Worm (Caenorhabditis elegans): Measurements from ENCODE around the gene mmcm-1.

ce11 chrIII:3863814-3864507, 43.5 kb downstream of the mmcm-1 start, which contains the start of gene acs-19:
- TF ChIP-seq him-1 (tag; optimal IDR thresholded peaks at IDR 0.05) (no peak), W03F9.2 (tag; optimal IDR thresholded peaks at IDR 0.05) (no peak), dao-5 (tag; optimal IDR thresholded peaks at IDR 0.05) (no peak)
